Worm (Caenorhabditis elegans) whole organism, young adult: ENCODE measurements around the gene M88.3.

Experiments
- B0019.2 ChIP-seq: fragments of 200-800 bp; sonication (Bioruptor generic); conservative IDR thresholded peaks from 2 replicates; pipeline ENCODE4 v1.3.6; 2022; ENCODE audit warnings: missing genetic modification reagents, missing genetic modification characterization, missing compliant biosample characterization
- C17E4.6 ChIP-seq: fragments of 200-800 bp; sonication (Bioruptor generic); IDR thresholded peaks from 2 replicates; pipeline ENCODE4 v1.3.6; 2022; ENCODE audit warnings: missing genetic modification reagents, missing genetic modification characterization, missing compliant biosample characterization
- D2030.7 ChIP-seq: fragments of 200-800 bp; sonication (Bioruptor generic); IDR thresholded peaks from 2 replicates; pipeline ENCODE4 v1.3.6; 2022; ENCODE audit warnings: missing genetic modification reagents, missing genetic modification characterization, missing compliant biosample characterization
- F33H1.4 ChIP-seq: fragments of 200-800 bp; sonication (Bioruptor generic); IDR thresholded peaks from 2 replicates; pipeline ENCODE4 v1.3.6; 2022; ENCODE audit warnings: missing genetic modification reagents, missing genetic modification characterization, missing compliant biosample characterization
- F37B4.10 ChIP-seq: fragments of 200-800 bp; sonication (Bioruptor generic); IDR thresholded peaks from 2 replicates; pipeline ENCODE4 v1.3.6; 2022; ENCODE audit warnings: missing genetic modification characterization, missing compliant biosample characterization
- F39B2.1 ChIP-seq: fragments of 200-800 bp; sonication (Bioruptor generic); IDR thresholded peaks from 2 replicates; pipeline ENCODE4 v1.3.6; 2022; ENCODE audit warnings: missing genetic modification reagents, missing genetic modification characterization, missing compliant biosample characterization
- F49E8.2 ChIP-seq: sonication (generic microtip); optimal IDR thresholded peaks from 3 replicates; lab custom pipeline; 2017; ENCODE audit warnings: missing genetic modification characterization, mild to moderate bottlenecking, missing compliant biosample characterization, antibody characterized with exemption, moderate library complexity; ENCODE audit not compliant: insufficient read depth
- K12H6.12 ChIP-seq: fragments of 200-800 bp; sonication (Bioruptor generic); optimal IDR thresholded peaks from 2 replicates; lab custom pipeline; 2018; ENCODE audit warnings: mild to moderate bottlenecking, missing genetic modification characterization, missing compliant biosample characterization
- T26A5.8 ChIP-seq: sonication (generic microtip); optimal IDR thresholded peaks from 2 replicates; lab custom pipeline; 2016; ENCODE audit warnings: missing genetic modification characterization, missing compliant biosample characterization
- Y53G8AR.9 ChIP-seq: fragments of 200-800 bp; sonication (Bioruptor generic); conservative IDR thresholded peaks from 2 replicates; pipeline ENCODE4 v1.3.6; 2022; ENCODE audit warnings: missing genetic modification reagents, missing genetic modification characterization, missing compliant biosample characterization
- Y79H2A.3 ChIP-seq: fragments of 200-800 bp; sonication (Bioruptor generic); conservative IDR thresholded peaks from 2 replicates; pipeline ENCODE4 v1.3.6; 2022; ENCODE audit warnings: missing genetic modification reagents, missing genetic modification characterization, missing compliant biosample characterization
- akir-1 ChIP-seq: fragments of 200-800 bp; sonication (Bioruptor generic); optimal IDR thresholded peaks from 2 replicates; lab custom pipeline; 2018; ENCODE audit warnings: mild to moderate bottlenecking, missing genetic modification characterization, moderate library complexity, missing compliant biosample characterization
- cebp-1 ChIP-seq, 2 experiments: fragments of 200-800 bp in 1 of 2; sonication (Bioruptor generic) in 1 of 2; sonication (generic microtip) in 1 of 2; IDR thresholded peaks in 1 of 2; optimal IDR thresholded peaks in 1 of 2; 2 replicates each; pipeline versions ENCODE4 v1.3.6 to Lab custom; 2017 to 2022; ENCODE audit warnings: missing compliant biosample characterization in 2 of 2, missing genetic modification characterization in 2 of 2, mild to moderate bottlenecking in 1 of 2, missing genetic modification reagents in 1 of 2, moderate library complexity in 1 of 2
- ceh-27 ChIP-seq: fragments of 200-800 bp; sonication (Bioruptor generic); optimal IDR thresholded peaks from 2 replicates; lab custom pipeline; 2018; ENCODE audit warnings: mild to moderate bottlenecking, missing genetic modification characterization, moderate library complexity, missing compliant biosample characterization
- ceh-58 ChIP-seq: fragments of 200-800 bp; sonication (Bioruptor generic); IDR thresholded peaks from 2 replicates; pipeline ENCODE4 v1.3.6; 2022; ENCODE audit warnings: missing genetic modification characterization, missing compliant biosample characterization
- ceh-91 ChIP-seq: fragments of 200-800 bp; sonication (Bioruptor generic); IDR thresholded peaks from 2 replicates; pipeline ENCODE4 v1.3.6; 2022; ENCODE audit warnings: missing genetic modification reagents, missing genetic modification characterization, missing compliant biosample characterization
- die-1 ChIP-seq: sonication (generic microtip); optimal IDR thresholded peaks from 2 replicates; lab custom pipeline; 2016; ENCODE audit warnings: missing genotype, mild to moderate bottlenecking, missing genetic modification characterization, missing compliant biosample characterization
- dox-1 ChIP-seq: fragments of 200-800 bp; sonication (Bioruptor generic); IDR thresholded peaks from 2 replicates; pipeline ENCODE4 v1.3.6; 2022; ENCODE audit warnings: missing genetic modification reagents, missing genetic modification characterization, missing compliant biosample characterization
- dpl-1 ChIP-seq: fragments of 150-350 bp; optimal IDR thresholded peaks from 2 replicates; lab custom pipeline; 2014; ENCODE audit warnings: missing biosample characterization, missing genetic modification reagents, missing genetic modification characterization
- efl-1 ChIP-seq: fragments of 150-350 bp; optimal IDR thresholded peaks from 2 replicates; lab custom pipeline; 2014; ENCODE audit warnings: missing biosample characterization, missing genetic modification reagents, missing genetic modification characterization
- ekl-4 ChIP-seq: fragments of 200-800 bp; sonication (Bioruptor generic); IDR thresholded peaks from 2 replicates; pipeline ENCODE4 v1.3.6; 2022; ENCODE audit warnings: missing genetic modification reagents, missing genetic modification characterization, missing compliant biosample characterization
- fkh-3 ChIP-seq: sonication (generic microtip); optimal IDR thresholded peaks from 2 replicates; lab custom pipeline; 2016; ENCODE audit warnings: mild to moderate bottlenecking, missing genetic modification characterization, missing compliant biosample characterization
- him-1 ChIP-seq: sonication (generic microtip); optimal IDR thresholded peaks from 2 replicates; lab custom pipeline; 2016; ENCODE audit warnings: missing genotype, missing genetic modification reagents, missing genetic modification characterization, missing compliant biosample characterization
- hmg-1.2 ChIP-seq: fragments of 200-800 bp; sonication (Bioruptor generic); IDR thresholded peaks from 2 replicates; pipeline ENCODE4 v1.3.6; 2022; ENCODE audit warnings: missing genetic modification reagents, missing genetic modification characterization, missing compliant biosample characterization
- lin-35 ChIP-seq, 3 experiments: fragments of 150-350 bp in 2 of 3; sonication (generic microtip) in 1 of 3; optimal IDR thresholded peaks; 2 replicates each; lab custom pipeline; 2014 to 2018; ENCODE audit warnings: missing biosample characterization in 3 of 3, missing genetic modification characterization in 3 of 3, missing genetic modification reagents in 3 of 3
- lir-1 ChIP-seq: fragments of 200-800 bp; sonication (Bioruptor generic); conservative IDR thresholded peaks from 2 replicates; pipeline ENCODE4 v1.3.6; 2022; ENCODE audit warnings: missing genetic modification reagents, missing genetic modification characterization, missing compliant biosample characterization
- madf-3 ChIP-seq: fragments of 200-800 bp; sonication (Bioruptor generic); IDR thresholded peaks from 2 replicates; pipeline ENCODE4 v1.3.6; 2022; ENCODE audit warnings: missing genetic modification reagents, missing genetic modification characterization, missing compliant biosample characterization
- madf-6 ChIP-seq: fragments of 200-800 bp; sonication (Bioruptor generic); IDR thresholded peaks from 2 replicates; pipeline ENCODE4 v1.3.6; 2022; ENCODE audit warnings: missing genetic modification reagents, missing genetic modification characterization, missing compliant biosample characterization
- madf-8 ChIP-seq: fragments of 200-800 bp; sonication (Bioruptor generic); conservative IDR thresholded peaks from 2 replicates; pipeline ENCODE4 v1.3.6; 2022; ENCODE audit warnings: missing genetic modification reagents, missing genetic modification characterization, missing compliant biosample characterization
- mel-28 ChIP-seq: sonication (generic microtip); optimal IDR thresholded peaks from 2 replicates; lab custom pipeline; 2016; ENCODE audit warnings: borderline replicate concordance, mild to moderate bottlenecking, missing genetic modification characterization, missing compliant biosample characterization
- mes-4 ChIP-seq: sonication (generic microtip); optimal IDR thresholded peaks from 2 replicates; lab custom pipeline; 2016; ENCODE audit warnings: missing genotype, missing genetic modification characterization, missing compliant biosample characterization
- nfyb-1 ChIP-seq: fragments of 200-800 bp; sonication (Bioruptor generic); IDR thresholded peaks from 2 replicates; pipeline ENCODE4 v1.3.6; 2022; ENCODE audit warnings: missing genetic modification reagents, missing genetic modification characterization, missing compliant biosample characterization
- pbrm-1 ChIP-seq: fragments of 200-800 bp; sonication (Bioruptor generic); IDR thresholded peaks from 2 replicates; pipeline ENCODE4 v1.3.6; 2022; ENCODE audit warnings: missing genetic modification reagents, missing genetic modification characterization, missing compliant biosample characterization
- rcor-1 ChIP-seq: fragments of 200-800 bp; sonication (Bioruptor generic); IDR thresholded peaks from 2 replicates; pipeline ENCODE4 v1.3.6; 2022; ENCODE audit warnings: missing genetic modification reagents, missing genetic modification characterization, missing compliant biosample characterization
- repo-1 ChIP-seq: sonication (generic microtip); optimal IDR thresholded peaks from 2 replicates; lab custom pipeline; 2017; ENCODE audit warnings: mild to moderate bottlenecking, missing genetic modification characterization, missing compliant biosample characterization
- snpc-1.1 ChIP-seq: sonication (generic microtip); optimal IDR thresholded peaks from 2 replicates; lab custom pipeline; 2017; ENCODE audit warnings: missing genetic modification characterization, mild to moderate bottlenecking, missing compliant biosample characterization, antibody characterized with exemption, moderate library complexity, missing genotype, missing genetic modification reagents; ENCODE audit not compliant: insufficient read depth
- snpc-1.3 ChIP-seq: sonication (generic microtip); optimal IDR thresholded peaks from 2 replicates; lab custom pipeline; 2017; ENCODE audit warnings: missing genetic modification characterization, mild to moderate bottlenecking, missing compliant biosample characterization, antibody characterized with exemption, moderate library complexity, missing genotype, missing genetic modification reagents; ENCODE audit not compliant: insufficient read depth
- snpc-4 ChIP-seq, 5 experiments: fragments of 150-350 bp in 1 of 5; sonication (generic microtip) in 4 of 5; optimal IDR thresholded peaks; 2 replicates each; lab custom pipeline; 2014 to 2018; ENCODE audit warnings: missing genetic modification characterization in 5 of 5, missing biosample characterization in 3 of 5, antibody characterized with exemption in 2 of 5, mild to moderate bottlenecking in 2 of 5, missing compliant biosample characterization in 2 of 5, missing genotype in 2 of 5, moderate library complexity in 2 of 5, missing genetic modification reagents in 1 of 5
- sptf-2 ChIP-seq: fragments of 200-800 bp; sonication (Bioruptor generic); optimal IDR thresholded peaks from 2 replicates; lab custom pipeline; 2018; ENCODE audit warnings: mild to moderate bottlenecking, missing genetic modification characterization, missing compliant biosample characterization
- tbp1 ChIP-seq: fragments of 200-800 bp; sonication (Bioruptor generic); optimal IDR thresholded peaks from 2 replicates; lab custom pipeline; 2018; ENCODE audit warnings: mild to moderate bottlenecking, missing genetic modification characterization, missing compliant biosample characterization
- tlf-1 ChIP-seq: fragments of 200-800 bp; sonication (Bioruptor generic); optimal IDR thresholded peaks from 2 replicates; lab custom pipeline; 2018; ENCODE audit warnings: mild to moderate bottlenecking, missing genetic modification characterization, missing compliant biosample characterization
- xnd-1 ChIP-seq: sonication (generic microtip); optimal IDR thresholded peaks from 2 replicates; lab custom pipeline; 2016; ENCODE audit warnings: missing genotype, missing genetic modification reagents, missing genetic modification characterization, missing compliant biosample characterization
- zfh-2 ChIP-seq: fragments of 200-800 bp; sonication (Bioruptor generic); conservative IDR thresholded peaks from 2 replicates; pipeline ENCODE4 v1.3.6; 2022; ENCODE audit warnings: missing genetic modification reagents, missing genetic modification characterization, missing compliant biosample characterization
- ztf-18 ChIP-seq: sonication (generic microtip); optimal IDR thresholded peaks from 2 replicates; lab custom pipeline; 2016; ENCODE audit warnings: missing genotype, mild to moderate bottlenecking, missing genetic modification characterization, missing compliant biosample characterization
- ztf-25 ChIP-seq: fragments of 200-800 bp; sonication (Bioruptor generic); IDR thresholded peaks from 2 replicates; pipeline ENCODE4 v1.3.6; 2022; ENCODE audit warnings: missing genetic modification reagents, missing genetic modification characterization, missing compliant biosample characterization
- ztf-6 ChIP-seq: fragments of 200-800 bp; sonication (Bioruptor generic); IDR thresholded peaks from 2 replicates; pipeline ENCODE4 v1.3.6; 2022; ENCODE audit warnings: missing genetic modification reagents, missing genetic modification characterization, missing compliant biosample characterization

The M88.3 gene

ce11 chrIII:4587177-4587576, 42.3 kb upstream of the M88.3 start, which contains the start of the genes F35G12.7 and smc-4:
Gene F35G12.7 (minus strand): TSS chrIII:4587330.
Gene smc-4 (plus strand): TSS chrIII:4587501.
- TF ChIP-seq mes-4 (tag; lab: Kevin White, UChicago) (no peak), zfh-2 (GFP tag; lab: Robert Waterston, UW) (no peak), nfyb-1 (GFP tag; lab: Robert Waterston, UW) (peak; percentile 67), efl-1 (GFP tag; lab: Kevin White, UChicago) (peak; percentile 94), ceh-27 (GFP tag; lab: Kevin White, UChicago) (peak; percentile 27), madf-8 (GFP tag; lab: Robert Waterston, UW) (peak; percentile 88), Y53G8AR.9 (GFP tag; lab: Robert Waterston, UW) (peak; percentile 68; the same call in 1 of the 2 replicates), dpl-1 (peak; percentile 87), tbp1 (GFP tag; lab: Kevin White, UChicago) (peak; percentile 30), F33H1.4 (GFP tag; lab: Robert Waterston, UW) (peak; percentile 70), madf-3 (GFP tag; lab: Robert Waterston, UW) (peak; percentile 82; the same call in 1 of the 2 replicates), ekl-4 (GFP tag; lab: Robert Waterston, UW) (peak; percentile 66), C17E4.6 (GFP tag; lab: Robert Waterston, UW) (peak; percentile 51; the same call in 1 of the 2 replicates), lin-35 (GFP tag; optimal IDR thresholded peaks at IDR 0.05; lab: Kevin White, UChicago) (peak in 1 of 3 experiments; percentile 62), snpc-4 (GFP tag; optimal IDR thresholded peaks at IDR 0.05; lab: Kevin White, UChicago) (no peak), snpc-4 (tag; optimal IDR thresholded peaks at IDR 0.05; lab: Kevin White, UChicago) (peak in 2 of 4 experiments; percentile 7 to 23), madf-6 (GFP tag; lab: Robert Waterston, UW) (peak; percentile 96), hmg-1.2 (peak; percentile 47; the same call in 1 of the 2 replicates), K12H6.12 (tag; lab: Kevin White, UChicago) (no peak), tlf-1 (GFP tag; lab: Kevin White, UChicago) (peak; percentile 62), repo-1 (tag; lab: Kevin White, UChicago) (no peak), sptf-2 (GFP tag; lab: Kevin White, UChicago) (no peak), rcor-1 (GFP tag; lab: Robert Waterston, UW) (peak; percentile 40; the same call in 1 of the 2 replicates), ztf-25 (GFP tag; lab: Robert Waterston, UW) (0 out of 2 replicates have a peak, but pooled peaks have one; percentile 28), him-1 (peak; percentile 47), snpc-1.3 (tag; lab: Kevin White, UChicago) (peak; percentile 24), snpc-1.1 (peak; percentile 21), F37B4.10 (GFP tag; lab: Robert Waterston, UW) (0 out of 2 replicates have a peak, but pooled peaks have one; percentile 15), Y79H2A.3 (no peak), ceh-58 (GFP tag; lab: Robert Waterston, UW) (no peak), ztf-18 (tag; lab: Kevin White, UChicago) (peak; percentile 19), B0019.2 (GFP tag; lab: Robert Waterston, UW) (no peak), pbrm-1 (GFP tag; lab: Robert Waterston, UW) (peak; percentile 43; the same call in 1 of the 2 replicates), ceh-91 (GFP tag; lab: Robert Waterston, UW) (peak; percentile 73), ztf-6 (no peak), mel-28 (no peak), D2030.7 (GFP tag; lab: Robert Waterston, UW) (peak; percentile 76), lir-1 (GFP tag; lab: Robert Waterston, UW) (peak; percentile 54; the same call in 1 of the 2 replicates), xnd-1 (tag; lab: Kevin White, UChicago) (peak; percentile 63), F39B2.1 (GFP tag; lab: Robert Waterston, UW) (no peak), akir-1 (GFP tag; lab: Kevin White, UChicago) (no peak), dox-1 (GFP tag; lab: Robert Waterston, UW) (peak; percentile 66), T26A5.8 (no peak), F49E8.2 (tag; lab: Kevin White, UChicago) (no peak), cebp-1 (GFP tag; IDR thresholded peaks at IDR 0.05; lab: Robert Waterston, UW) (no peak), cebp-1 (tag; optimal IDR thresholded peaks at IDR 0.05; lab: Kevin White, UChicago) (peak; percentile 26), die-1 (tag; lab: Kevin White, UChicago) (peak; percentile 24), fkh-3 (tag; lab: Kevin White, UChicago) (no peak)
